Fruit fly (Drosophila melanogaster) whole organism: ENCODE data around the gene MBD-R2.

Experiments used
- CG8478 ChIP-seq: fragments of >200 bp; optimal IDR thresholded peaks from 2 replicates; lab custom pipeline; 2018; ENCODE audit warnings: inconsistent platforms
- pan ChIP-seq: fragments of >200 bp; optimal IDR thresholded peaks from 2 replicates; lab custom pipeline; 2017
- psq ChIP-seq: fragments of >200 bp; optimal IDR thresholded peaks from 2 replicates; lab custom pipeline; 2017

dm6 chr3R:12352003-12352402 is 4.1 kb downstream of the MBD-R2 start, which contains the start of gene CG10041:
- TF ChIP-seq psq (no peak), pan (lab: Kevin White, UChicago) (no peak), CG8478 (no peak)
